Worm (Caenorhabditis elegans) whole organism, L4 larva: Measurements from ENCODE around the gene srh-48.
A peak's percentile ranks its signal among the peaks of the same experiment; 100 is the strongest.

ENCODE experiments used
- F44E2.7 ChIP-seq: fragments of 200-800 bp; sonication (Bioruptor generic); IDR thresholded peaks from 2 replicates; pipeline ENCODE4 v2.1.2; 2022; ENCODE audit warnings: missing genetic modification characterization, missing compliant biosample characterization
- Y48G9A.11 ChIP-seq: fragments of 200-800 bp; sonication (Bioruptor generic); IDR thresholded peaks from 2 replicates; pipeline ENCODE4 v1.3.6; 2022; ENCODE audit warnings: missing genetic modification reagents, missing genetic modification characterization, missing compliant biosample characterization
- Y5F2A.4 ChIP-seq: fragments of 200-800 bp; sonication (Bioruptor generic); optimal IDR thresholded peaks from 2 replicates; lab custom pipeline; 2018; ENCODE audit warnings: mild to moderate bottlenecking, missing genetic modification characterization, missing compliant biosample characterization
- aha-1 ChIP-seq: fragments of 150-350 bp; peaks from one replicate; lab custom pipeline; 2014; ENCODE audit warnings: missing biosample characterization, missing genetic modification characterization
- ceh-44 ChIP-seq: fragments of 200-800 bp; sonication (Bioruptor generic); IDR thresholded peaks from 2 replicates; pipeline ENCODE4 v1.3.6; 2022; ENCODE audit warnings: missing genetic modification reagents, missing genetic modification characterization, missing compliant biosample characterization
- ces-1 ChIP-seq: fragments of 150-350 bp; sonication (generic microtip); optimal IDR thresholded peaks from 4 replicates; lab custom pipeline; 2014; ENCODE audit warnings: missing biosample characterization, missing genetic modification reagents, missing genetic modification characterization
- cey-2 ChIP-seq: sonication (generic microtip); optimal IDR thresholded peaks from 3 replicates; lab custom pipeline; 2017; ENCODE audit warnings: missing genetic modification characterization, mild to moderate bottlenecking, missing compliant biosample characterization, antibody characterized with exemption, borderline replicate concordance; ENCODE audit not compliant: insufficient read depth
- daf-12 ChIP-seq: fragments of 150-350 bp; optimal IDR thresholded peaks from 2 replicates; lab custom pipeline; 2014; ENCODE audit warnings: missing biosample characterization, missing genetic modification reagents, missing genetic modification characterization
- daf-16 ChIP-seq, 3 experiments: sonication (generic microtip); optimal IDR thresholded peaks; 2 replicates each; lab custom pipeline; 2016 to 2017; ENCODE audit warnings: missing genetic modification characterization in 3 of 3, missing genetic modification reagents in 3 of 3, mild to moderate bottlenecking in 2 of 3, missing compliant biosample characterization in 2 of 3, missing biosample characterization in 1 of 3, moderate library complexity in 1 of 3
- daf-8 ChIP-seq: fragments of 200-800 bp; sonication (Bioruptor generic); IDR thresholded peaks from 2 replicates; pipeline ENCODE4 v1.3.6; 2022; ENCODE audit warnings: missing genetic modification characterization, missing compliant biosample characterization
- fkh-10 ChIP-seq: fragments of 150-350 bp; optimal IDR thresholded peaks from 2 replicates; lab custom pipeline; 2014; ENCODE audit warnings: missing biosample characterization, missing genetic modification reagents, missing genetic modification characterization
- fos-1 ChIP-seq: fragments of 150-350 bp; optimal IDR thresholded peaks from 2 replicates; lab custom pipeline; 2014; ENCODE audit warnings: missing biosample characterization, missing genetic modification characterization
- mes-2 ChIP-seq: sonication (generic microtip); optimal IDR thresholded peaks from 2 replicates; lab custom pipeline; 2016; ENCODE audit warnings: missing genotype, mild to moderate bottlenecking, missing genetic modification characterization, missing compliant biosample characterization; ENCODE audit not compliant: poor library complexity, severe bottlenecking
- mxl-3 ChIP-seq: fragments of 200-800 bp; sonication (Bioruptor generic); optimal IDR thresholded peaks from 2 replicates; lab custom pipeline; 2018; ENCODE audit warnings: mild to moderate bottlenecking, missing genetic modification characterization, missing compliant biosample characterization
- nhr-10 ChIP-seq: fragments of 150-350 bp; optimal IDR thresholded peaks from 2 replicates; lab custom pipeline; 2014; ENCODE audit warnings: missing biosample characterization, missing genetic modification characterization
- nhr-11 ChIP-seq: fragments of 150-350 bp; optimal IDR thresholded peaks from 2 replicates; lab custom pipeline; 2014; ENCODE audit warnings: missing biosample characterization, missing genetic modification characterization
- nhr-41 ChIP-seq: fragments of 200-800 bp; sonication (Bioruptor generic); IDR thresholded peaks from 2 replicates; pipeline ENCODE4 v1.3.6; 2022; ENCODE audit warnings: missing genetic modification reagents, missing genetic modification characterization, missing compliant biosample characterization
- nhr-6 ChIP-seq: fragments of 150-350 bp; optimal IDR thresholded peaks from 2 replicates; lab custom pipeline; 2014; ENCODE audit warnings: missing biosample characterization, missing genetic modification characterization
- nhr-76 ChIP-seq: fragments of 150-350 bp; optimal IDR thresholded peaks from 2 replicates; lab custom pipeline; 2014; ENCODE audit warnings: missing biosample characterization, missing genetic modification characterization
- php-3 ChIP-seq: fragments of 200-800 bp; sonication (Bioruptor generic); IDR thresholded peaks from 2 replicates; pipeline ENCODE4 v1.3.6; 2022; ENCODE audit warnings: missing genetic modification reagents, missing genetic modification characterization, missing compliant biosample characterization
- pqm-1 ChIP-seq: sonication (generic microtip); optimal IDR thresholded peaks from 2 replicates; lab custom pipeline; 2017; ENCODE audit warnings: missing biosample characterization, missing genetic modification characterization
- sdz-12 ChIP-seq: fragments of 200-800 bp; sonication (Bioruptor generic); optimal IDR thresholded peaks from 2 replicates; lab custom pipeline; 2018; ENCODE audit warnings: mild to moderate bottlenecking, missing genetic modification characterization, missing compliant biosample characterization
- snpc-1.2 ChIP-seq: fragments of 200-800 bp; sonication (Bioruptor generic); IDR thresholded peaks from 2 replicates; pipeline ENCODE4 v1.3.6; 2022; ENCODE audit warnings: missing genetic modification reagents, missing genetic modification characterization, missing compliant biosample characterization
- snpc-4 ChIP-seq: fragments of 150-350 bp; optimal IDR thresholded peaks from 2 replicates; lab custom pipeline; 2014; ENCODE audit warnings: missing biosample characterization, missing genetic modification characterization
- spr-1 ChIP-seq: sonication (generic microtip); optimal IDR thresholded peaks from 2 replicates; lab custom pipeline; 2016; ENCODE audit warnings: mild to moderate bottlenecking, missing genetic modification characterization, missing compliant biosample characterization
- spr-3 ChIP-seq: fragments of 200-800 bp; sonication (Bioruptor generic); optimal IDR thresholded peaks from 2 replicates; lab custom pipeline; 2018; ENCODE audit warnings: mild to moderate bottlenecking, missing genetic modification characterization, missing compliant biosample characterization
- tag-97 ChIP-seq: fragments of 200-800 bp; sonication (Bioruptor generic); IDR thresholded peaks from 2 replicates; pipeline ENCODE4 v1.3.6; 2022; ENCODE audit warnings: missing genetic modification characterization, missing compliant biosample characterization
- zag-1 ChIP-seq: fragments of 150-350 bp; optimal IDR thresholded peaks from 2 replicates; lab custom pipeline; 2014; ENCODE audit warnings: missing biosample characterization, missing genetic modification characterization
- zfp-2 ChIP-seq: sonication (generic microtip); optimal IDR thresholded peaks from 2 replicates; lab custom pipeline; 2016; ENCODE audit warnings: mild to moderate bottlenecking, missing genetic modification characterization, missing compliant biosample characterization
- zip-11 ChIP-seq: fragments of 200-800 bp; sonication (Bioruptor generic); IDR thresholded peaks from 2 replicates; pipeline ENCODE4 v1.3.6; 2022; ENCODE audit warnings: missing genetic modification characterization, missing compliant biosample characterization

srh-48 gene

DNA sequence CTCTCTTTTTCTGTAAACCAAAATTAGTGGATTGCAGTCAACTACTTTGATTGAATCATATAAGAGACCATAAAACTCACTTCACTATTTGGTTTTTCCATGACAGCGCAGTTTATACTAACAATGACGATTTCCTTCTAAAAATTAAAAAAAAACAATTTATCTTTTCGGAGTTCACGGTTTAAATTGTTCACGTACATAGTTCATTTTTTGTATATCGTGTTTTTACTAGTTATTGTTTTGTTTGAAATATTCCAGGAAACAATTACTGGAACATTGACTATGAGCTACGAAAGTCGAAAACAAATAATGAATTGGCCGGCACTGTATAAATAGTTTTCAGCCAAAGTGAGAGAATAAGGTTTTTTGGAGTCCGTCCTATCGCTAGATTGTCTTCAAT, 12.8 kb downstream of the srh-48 start, which contains the start of gene lido-17:
Gene lido-17, minus strand, starts transcription at position 101 of the 400 bp plus-strand sequence.
- TF ChIP-seq nhr-6 (tag; lab: Kevin White, UChicago) (no peak), Y48G9A.11 (no peak), tag-97 (GFP tag; lab: Robert Waterston, UW) (no peak), ces-1 (GFP tag; lab: Kevin White, UChicago) (no peak), php-3 (no peak), F44E2.7 (GFP tag; lab: Robert Waterston, UW) (no peak), Y5F2A.4 (GFP tag; lab: Kevin White, UChicago) (no peak)

DNA sequence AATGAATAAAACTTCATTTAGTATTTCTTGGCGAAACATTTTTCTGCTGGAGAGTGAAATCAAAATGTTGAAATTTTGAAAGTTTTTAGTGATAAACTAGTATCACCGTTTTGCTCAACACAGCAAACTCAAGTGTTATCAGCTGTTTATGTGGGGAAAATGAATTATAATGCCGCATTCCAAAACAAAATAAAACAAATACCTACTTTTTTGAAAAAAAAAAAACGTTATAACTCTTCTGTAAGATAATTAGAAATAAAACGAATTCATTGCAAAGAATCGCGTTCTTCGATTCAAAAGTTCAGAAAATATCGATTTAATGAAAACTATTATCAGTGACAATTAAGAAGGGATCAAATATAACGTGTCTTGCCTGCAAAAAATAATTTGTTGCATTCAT, 17.6 kb downstream of the srh-48 start, which contains the start of gene Y51B9A.9:
Gene Y51B9A.9, minus strand, starts transcription at position 101 of the 400 bp plus-strand sequence.
- TF ChIP-seq snpc-4 (tag; lab: Kevin White, UChicago) (no peak), sdz-12 (GFP tag; lab: Kevin White, UChicago) (no peak), zip-11 (no peak), daf-16 (GFP tag; optimal IDR thresholded peaks at IDR 0.05; lab: Kevin White, UChicago) (no peak), daf-16 (tag; optimal IDR thresholded peaks at IDR 0.05; lab: Kevin White, UChicago) (peak; percentile 68), zfp-2 (tag; lab: Kevin White, UChicago) (no peak), spr-1 (tag; lab: Kevin White, UChicago) (no peak), php-3 (no peak), pqm-1 (tag; lab: Kevin White, UChicago) (peak; percentile 47), ceh-44 (GFP tag; lab: Robert Waterston, UW) (no peak), zag-1 (tag; lab: Kevin White, UChicago) (no peak), nhr-41 (no peak), daf-8 (GFP tag; lab: Robert Waterston, UW) (no peak), fos-1 (tag; lab: Kevin White, UChicago) (no peak)
- TF ChIP-seq, all 104 proteins: peak for 2

DNA sequence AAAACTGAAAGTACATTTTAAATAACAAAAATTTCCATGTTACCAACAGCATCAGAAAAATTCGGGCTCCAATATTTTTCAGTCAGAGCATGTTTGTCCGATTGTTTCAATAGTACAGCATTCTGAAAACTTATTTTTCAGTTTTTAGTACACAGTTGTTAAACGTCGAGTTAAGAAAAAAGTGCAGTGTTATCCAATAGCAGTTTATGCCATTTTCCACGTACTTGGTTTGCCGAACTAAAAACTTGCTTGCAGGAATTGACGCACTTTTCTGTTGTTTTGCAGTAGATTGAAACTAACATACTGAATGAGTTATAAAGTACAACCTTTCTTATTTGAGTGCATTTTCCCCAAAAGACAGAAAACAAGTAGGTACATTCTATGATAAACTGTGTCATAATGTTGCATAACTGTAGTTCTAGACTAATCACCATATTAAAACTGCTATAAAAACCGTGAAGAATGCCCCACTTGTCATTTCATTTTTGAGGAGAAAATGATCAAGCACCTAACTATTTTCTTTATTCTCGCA, 18.5 kb downstream of the srh-48 start, which contains the start of the genes Y51B9A.14 and Y51B9A.8:
Gene Y51B9A.14, minus strand, starts transcription at position 101 of the 532 bp plus-strand sequence.
Gene Y51B9A.8, plus strand, starts transcription at position 482 of the 532 bp plus-strand sequence.
- TF ChIP-seq fkh-10: no peak
- TF ChIP-seq mxl-3 (GFP tag; lab: Kevin White, UChicago): no peak

DNA sequence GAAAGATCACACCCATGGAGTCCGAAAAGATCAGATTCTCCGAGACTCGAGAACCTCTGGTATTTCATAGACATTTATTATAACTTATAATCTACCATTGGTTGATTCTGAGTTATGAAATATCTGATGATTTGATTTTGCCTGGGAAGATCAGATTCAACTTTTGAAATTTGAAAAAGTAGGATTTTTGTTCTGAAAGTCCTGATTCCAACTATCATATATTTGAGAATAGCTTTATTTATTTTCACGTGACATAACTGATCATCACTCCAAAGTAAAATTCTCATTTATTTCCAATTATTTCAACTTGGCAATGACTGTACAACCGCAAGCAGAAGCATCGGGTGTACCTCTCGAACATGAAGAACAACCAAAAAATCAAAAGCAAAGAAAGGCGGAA, 19.9 kb downstream of the srh-48 start, which contains the start of gene Y51B9A.7:
Gene Y51B9A.7, plus strand, starts transcription at position 301 of the 400 bp plus-strand sequence.
- TF ChIP-seq tag-97 (GFP tag; lab: Robert Waterston, UW) (no peak), nhr-10 (tag; lab: Kevin White, UChicago) (no peak), daf-12 (tag; lab: Kevin White, UChicago) (no peak), aha-1 (tag; lab: Kevin White, UChicago) (no peak)
- TF ChIP-seq, all 104 proteins: peak for 0

DNA sequence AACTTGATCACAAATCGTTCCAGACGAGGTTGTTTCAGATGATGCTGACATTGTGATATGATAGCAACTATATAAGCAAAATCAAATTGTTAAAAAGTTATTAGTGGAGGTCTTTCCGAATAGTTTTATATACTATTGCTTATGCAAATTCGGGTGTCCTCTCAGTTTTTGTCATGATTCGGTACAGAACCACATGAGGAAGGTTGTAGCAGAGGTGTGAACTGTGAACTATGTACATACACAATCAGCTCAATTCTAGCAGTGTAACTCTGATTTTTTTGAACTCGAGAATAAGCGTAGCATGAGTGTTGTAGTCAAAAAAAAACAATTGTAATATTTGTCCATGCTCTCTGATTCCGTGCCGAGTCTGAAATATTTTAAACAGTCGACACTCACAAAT, 23.2 kb downstream of the srh-48 start, which contains the start of gene Y51B9A.6:
Gene Y51B9A.6, minus strand, starts transcription at position 101 of the 400 bp plus-strand sequence.
- TF ChIP-seq cey-2 (tag; lab: Kevin White, UChicago) (no peak), nhr-11 (tag; lab: Kevin White, UChicago) (no peak), mes-2 (tag; lab: Kevin White, UChicago) (no peak), aha-1 (tag; lab: Kevin White, UChicago) (peak; percentile 35), nhr-76 (tag; lab: Kevin White, UChicago) (no peak)
- TF ChIP-seq, all 104 proteins: peak for 1

DNA sequence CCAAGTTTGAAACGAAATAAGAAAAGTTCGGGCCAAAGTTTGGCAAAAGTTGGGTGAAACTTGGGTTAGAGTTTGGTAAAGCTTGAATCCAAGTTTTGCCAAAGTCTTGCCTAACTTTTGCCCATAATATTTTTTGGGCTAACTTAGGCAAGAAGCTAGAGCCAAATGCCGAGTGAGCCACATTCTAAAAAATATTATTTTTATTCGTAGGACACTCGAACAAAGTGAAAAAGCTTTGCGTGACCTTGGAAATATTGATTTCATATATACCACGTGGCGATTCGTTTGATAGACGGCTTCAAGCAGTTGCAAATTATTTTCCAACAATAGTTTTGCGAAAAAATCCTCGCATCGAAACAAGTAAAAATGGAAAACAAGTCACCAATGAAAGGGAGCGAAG, 23.9 kb downstream of the srh-48 start, which contains the start of gene Y51B9A.5:
Gene Y51B9A.5, plus strand, starts transcription at position 301 of the 400 bp plus-strand sequence.
- TF ChIP-seq spr-3 (GFP tag; lab: Kevin White, UChicago) (no peak), nhr-10 (tag; lab: Kevin White, UChicago) (no peak), snpc-1.2 (GFP tag; lab: Robert Waterston, UW) (no peak), daf-12 (tag; lab: Kevin White, UChicago) (no peak)
